Fruit fly (Drosophila melanogaster) whole organism, embryonic: ENCODE results near the gene nmdyn-D6.
A peak's percentile ranks its signal among the peaks of the same experiment; 100 is the strongest.

Source experiments
- CG12104 ChIP-seq: fragments of 200-800 bp; sonication (Bioruptor generic); optimal IDR thresholded peaks from 3 replicates; lab custom pipeline; 2016; ENCODE audit warnings: missing biosample characterization, missing genetic modification characterization
- CG12942 ChIP-seq: fragments of 200-800 bp; sonication (Bioruptor generic); optimal IDR thresholded peaks from 3 replicates; lab custom pipeline; 2016; ENCODE audit warnings: missing biosample characterization, missing genetic modification characterization
- CG13624 ChIP-seq: fragments of 200-800 bp; sonication (Bioruptor generic); optimal IDR thresholded peaks from 2 replicates; lab custom pipeline; 2016; ENCODE audit warnings: missing biosample characterization, missing genetic modification characterization
- CG13894 ChIP-seq: fragments of 200-800 bp; sonication (Bioruptor generic); optimal IDR thresholded peaks from 3 replicates; lab custom pipeline; 2018; ENCODE audit warnings: missing biosample characterization, mild to moderate bottlenecking, missing genetic modification characterization, moderate library complexity
- CG15269 ChIP-seq: fragments of 200-800 bp; sonication (Bioruptor generic); optimal IDR thresholded peaks from 2 replicates; lab custom pipeline; 2018; ENCODE audit warnings: missing biosample characterization, mild to moderate bottlenecking, missing genetic modification characterization, moderate library complexity
- CG1529 ChIP-seq: fragments of 200-800 bp; sonication (Bioruptor generic); optimal IDR thresholded peaks from 3 replicates; lab custom pipeline; 2018; ENCODE audit warnings: missing biosample characterization, missing genetic modification characterization
- CG15514 ChIP-seq: fragments of 200-800 bp; sonication (Bioruptor generic); optimal IDR thresholded peaks from 3 replicates; lab custom pipeline; 2017; ENCODE audit warnings: missing biosample characterization, missing genetic modification characterization, mild to moderate bottlenecking, moderate library complexity, missing genetic modification reagents
- CG17361 ChIP-seq: fragments of 200-800 bp; sonication (Bioruptor generic); IDR thresholded peaks from 3 replicates; pipeline ENCODE4 v1.3.6; 2022; ENCODE audit warnings: missing biosample characterization, missing genetic modification characterization
- CG17385 ChIP-seq: fragments of 200-800 bp; sonication (Bioruptor generic); optimal IDR thresholded peaks from 3 replicates; lab custom pipeline; 2018; ENCODE audit warnings: missing biosample characterization, mild to moderate bottlenecking, missing genetic modification characterization
- CG18599 ChIP-seq: fragments of 200-800 bp; sonication (Bioruptor generic); optimal IDR thresholded peaks from 3 replicates; lab custom pipeline; 2017; ENCODE audit warnings: missing biosample characterization, missing genetic modification characterization, mild to moderate bottlenecking, moderate library complexity, missing genetic modification reagents
- CG30403 ChIP-seq: fragments of 200-800 bp; sonication (Bioruptor generic); optimal IDR thresholded peaks from 3 replicates; lab custom pipeline; 2016; ENCODE audit warnings: missing biosample characterization, missing genetic modification characterization
- CG30431 ChIP-seq: fragments of 200-800 bp; sonication (Bioruptor generic); optimal IDR thresholded peaks from 2 replicates; lab custom pipeline; 2017; ENCODE audit warnings: missing biosample characterization, missing genetic modification characterization
- CG31224 ChIP-seq: fragments of 200-800 bp; sonication (Bioruptor generic); IDR thresholded peaks from 2 replicates; pipeline ENCODE4 v1.3.6; 2022; ENCODE audit warnings: missing biosample characterization, missing genetic modification characterization
- CG31441 ChIP-seq: fragments of 200-800 bp; sonication (Bioruptor generic); IDR thresholded peaks from 2 replicates; pipeline ENCODE4 v1.3.6; 2022; ENCODE audit warnings: missing biosample characterization, missing genetic modification characterization
- CG3838 ChIP-seq: fragments of 200-800 bp; sonication (Bioruptor generic); optimal IDR thresholded peaks from 3 replicates; lab custom pipeline; 2016; ENCODE audit warnings: missing biosample characterization, missing genetic modification characterization
- CG4328 ChIP-seq: fragments of 200-800 bp; sonication (Bioruptor generic); optimal IDR thresholded peaks from 3 replicates; lab custom pipeline; 2017; ENCODE audit warnings: missing biosample characterization, missing genetic modification reagents, missing genetic modification characterization
- CG4360 ChIP-seq: fragments of 200-800 bp; sonication (Bioruptor generic); IDR thresholded peaks from 2 replicates; pipeline ENCODE4 v1.3.6; 2022; ENCODE audit warnings: missing biosample characterization, missing genetic modification characterization
- CG4617 ChIP-seq: fragments of 200-800 bp; sonication (Bioruptor generic); optimal IDR thresholded peaks from 3 replicates; lab custom pipeline; 2016; ENCODE audit warnings: missing biosample characterization, missing genetic modification characterization, borderline replicate concordance
- CG7372 ChIP-seq: fragments of 200-800 bp; sonication (Bioruptor generic); IDR thresholded peaks from 2 replicates; pipeline ENCODE4 v1.3.6; 2022; ENCODE audit warnings: missing biosample characterization, missing genetic modification characterization
- CG8765 ChIP-seq: fragments of 200-800 bp; sonication (Bioruptor generic); IDR thresholded peaks from 2 replicates; pipeline ENCODE4 v1.3.6; 2022; ENCODE audit warnings: missing biosample characterization, missing genetic modification characterization
- CG8924 ChIP-seq: fragments of 200-800 bp; optimal IDR thresholded peaks from 3 replicates; lab custom pipeline; 2019; ENCODE audit warnings: missing biosample characterization, mild to moderate bottlenecking, missing genetic modification characterization, moderate library complexity
- CG9609 ChIP-seq: fragments of 200-800 bp; sonication (Bioruptor generic); optimal IDR thresholded peaks from 3 replicates; lab custom pipeline; 2016; ENCODE audit warnings: missing biosample characterization, missing genetic modification characterization
- CHES-1-like ChIP-seq: fragments of 200-800 bp; sonication (Bioruptor generic); optimal IDR thresholded peaks from 2 replicates; lab custom pipeline; 2016; ENCODE audit warnings: missing biosample characterization, missing genetic modification characterization
- Deaf1 ChIP-seq: fragments of 200-800 bp; optimal IDR thresholded peaks from 3 replicates; lab custom pipeline; 2019; ENCODE audit warnings: missing biosample characterization, mild to moderate bottlenecking, missing genetic modification characterization, moderate library complexity
- Dfd ChIP-seq, 2 experiments: fragments of >200 bp; optimal IDR thresholded peaks; 2 replicates each; lab custom pipeline; 2017; ENCODE audit warnings: missing biosample characterization in 2 of 2, missing genetic modification characterization in 2 of 2
- Dref ChIP-seq: fragments of 200-800 bp; sonication (Bioruptor generic); IDR thresholded peaks from 2 replicates; pipeline ENCODE4 v1.3.6; 2022; ENCODE audit warnings: missing biosample characterization, missing genetic modification characterization
- Ets65A ChIP-seq: fragments of 200-800 bp; sonication (Bioruptor generic); peaks from one replicate; lab custom pipeline; 2016; ENCODE audit warnings: missing biosample characterization, missing genetic modification characterization
- Gug ChIP-seq: fragments of 200-800 bp; sonication (Bioruptor generic); IDR thresholded peaks from 4 replicates; pipeline ENCODE4 v1.3.6; 2022; ENCODE audit warnings: missing biosample characterization, missing genetic modification characterization
- Hmx ChIP-seq: fragments of 200-800 bp; sonication (Bioruptor generic); optimal IDR thresholded peaks from 2 replicates; lab custom pipeline; 2016; ENCODE audit warnings: missing biosample characterization, missing genetic modification characterization
- Hr51 ChIP-seq, 2 experiments: fragments of 200-800 bp; sonication (Bioruptor generic); optimal IDR thresholded peaks; 2 replicates in 1 of 2; 3 replicates in 1 of 2; lab custom pipeline; 2016 to 2018; ENCODE audit warnings: missing biosample characterization in 2 of 2, missing genetic modification characterization in 2 of 2, mild to moderate bottlenecking in 1 of 2, moderate library complexity in 1 of 2
- Lpt ChIP-seq: fragments of >200 bp; optimal IDR thresholded peaks from 2 replicates; lab custom pipeline; 2018; ENCODE audit warnings: missing biosample characterization, missing genetic modification characterization
- Mrtf ChIP-seq: fragments of 200-800 bp; sonication (Bioruptor generic); IDR thresholded peaks from 3 replicates; pipeline ENCODE4 v1.3.6; 2022; ENCODE audit warnings: missing biosample characterization, missing genetic modification characterization
- Oaz ChIP-seq: fragments of 200-800 bp; sonication (Bioruptor generic); IDR thresholded peaks from 2 replicates; pipeline ENCODE4 v1.3.6; 2022; ENCODE audit warnings: missing biosample characterization, missing genetic modification characterization
- Ptx1 ChIP-seq: fragments of 200-800 bp; sonication (Bioruptor generic); IDR thresholded peaks from 2 replicates; pipeline ENCODE4 v1.3.6; 2022; ENCODE audit warnings: missing biosample characterization, missing genetic modification characterization
- Xbp1 ChIP-seq: fragments of 200-800 bp; sonication (Bioruptor generic); optimal IDR thresholded peaks from 3 replicates; lab custom pipeline; 2016; ENCODE audit warnings: missing biosample characterization, mild to moderate bottlenecking, missing genetic modification characterization
- ab ChIP-seq: fragments of 200-800 bp; sonication (Bioruptor generic); optimal IDR thresholded peaks from 2 replicates; lab custom pipeline; 2016; ENCODE audit warnings: missing biosample characterization, missing genetic modification characterization
- cas ChIP-seq: fragments of 200-800 bp; sonication (Bioruptor generic); IDR thresholded peaks from 2 replicates; pipeline ENCODE4 v1.3.6; 2022; ENCODE audit warnings: missing biosample characterization, missing genetic modification characterization
- cg ChIP-seq: fragments of 200-800 bp; sonication (Bioruptor generic); optimal IDR thresholded peaks from 3 replicates; lab custom pipeline; 2019; ENCODE audit warnings: missing biosample characterization, mild to moderate bottlenecking, missing genetic modification characterization, moderate library complexity
- chif ChIP-seq, 2 experiments: fragments of 200-800 bp; sonication (Bioruptor generic); optimal IDR thresholded peaks; 3 replicates each; lab custom pipeline; 2016; ENCODE audit warnings: missing biosample characterization in 2 of 2, missing genetic modification characterization in 2 of 2
- dm ChIP-seq: fragments of 200-800 bp; sonication (Bioruptor generic); optimal IDR thresholded peaks from 3 replicates; lab custom pipeline; 2016; ENCODE audit warnings: missing biosample characterization, missing genetic modification characterization
- ewg ChIP-seq: fragments of 200-800 bp; sonication (Bioruptor generic); optimal IDR thresholded peaks from 3 replicates; lab custom pipeline; 2017; ENCODE audit warnings: mild to moderate bottlenecking, missing biosample characterization, missing genetic modification reagents, missing genetic modification characterization
- gce ChIP-seq: fragments of 200-800 bp; sonication (Bioruptor generic); IDR thresholded peaks from 3 replicates; pipeline ENCODE4 v1.3.6; 2022; ENCODE audit warnings: missing biosample characterization, missing genetic modification characterization
- grn ChIP-seq: fragments of 200-800 bp; sonication (Bioruptor generic); optimal IDR thresholded peaks from 3 replicates; lab custom pipeline; 2017; ENCODE audit warnings: missing biosample characterization, missing genetic modification characterization
- lov ChIP-seq, 2 experiments: fragments of 200-800 bp in 1 of 2; fragments of >200 bp in 1 of 2; sonication (Bioruptor generic) in 1 of 2; IDR thresholded peaks in 1 of 2; optimal IDR thresholded peaks in 1 of 2; 2 replicates in 1 of 2; 3 replicates in 1 of 2; pipeline versions ENCODE4 v1.3.6 to Lab custom; 2017 to 2022; ENCODE audit warnings: missing biosample characterization in 1 of 2, missing genetic modification characterization in 1 of 2
- nerfin-1 ChIP-seq: fragments of 200-800 bp; sonication (Bioruptor generic); optimal IDR thresholded peaks from 3 replicates; lab custom pipeline; 2019; ENCODE audit warnings: missing biosample characterization, mild to moderate bottlenecking, missing genetic modification characterization, moderate library complexity
- nmo ChIP-seq: fragments of 200-800 bp; sonication (Bioruptor generic); optimal IDR thresholded peaks from 2 replicates; lab custom pipeline; 2018; ENCODE audit warnings: missing biosample characterization, mild to moderate bottlenecking, missing genetic modification characterization, moderate library complexity
- psq ChIP-seq: fragments of 200-800 bp; sonication (Bioruptor generic); optimal IDR thresholded peaks from 2 replicates; lab custom pipeline; 2017; ENCODE audit warnings: missing biosample characterization, missing genetic modification characterization
- slbo ChIP-seq: fragments of 200-800 bp; sonication (Bioruptor generic); IDR thresholded peaks from 2 replicates; pipeline ENCODE4 v1.3.6; 2022; ENCODE audit warnings: missing biosample characterization, missing genetic modification characterization
- sob ChIP-seq: fragments of 200-800 bp; sonication (Bioruptor generic); IDR thresholded peaks from 2 replicates; pipeline ENCODE4 v1.3.6; 2022; ENCODE audit warnings: missing biosample characterization, missing genetic modification characterization
- vfl ChIP-seq: fragments of 200-800 bp; sonication (Bioruptor generic); optimal IDR thresholded peaks from 2 replicates; lab custom pipeline; 2016; ENCODE audit warnings: missing biosample characterization, missing genetic modification characterization

Gene nmdyn-D6

DNA sequence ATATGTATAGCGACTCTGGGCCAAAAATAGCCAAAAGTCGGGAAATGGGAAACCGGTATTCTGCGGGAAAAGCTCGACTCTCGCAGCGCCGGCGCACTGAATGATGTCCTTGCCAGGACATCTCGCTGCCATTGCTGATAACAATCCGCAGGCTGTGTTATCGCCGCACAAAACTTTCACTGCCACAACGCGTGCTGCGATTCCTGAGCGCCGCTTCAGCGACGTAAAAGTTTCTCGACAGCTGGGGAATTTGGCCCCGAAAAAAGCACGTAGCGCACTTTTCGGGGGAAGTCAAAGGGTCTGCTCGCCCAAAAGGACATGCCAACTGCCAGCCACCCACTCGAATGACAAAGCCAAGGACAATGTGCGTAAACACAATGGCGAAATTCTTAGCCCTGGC, 16.0 kb downstream of the nmdyn-D6 start (continued):
- peak; percentile 6 for TF ChIP-seq CG13894 (tag; lab: Kevin White, UChicago)
- TF ChIP-seq Deaf1, result peak; percentile 37
- TF ChIP-seq CG30403 (GFP tag; lab: Kevin White, UChicago), result no peak
- TF ChIP-seq CG9609 (GFP tag; lab: Kevin White, UChicago), result no peak
- TF ChIP-seq nmo (GFP tag; lab: Kevin White, UChicago), result no peak
- no peak for TF ChIP-seq cas (GFP tag; lab: Robert Waterston, UW)
- no peak for TF ChIP-seq Lpt (GFP tag; lab: Kevin White, UChicago)
- TF ChIP-seq psq (GFP tag; lab: Kevin White, UChicago), result no peak
- peak; percentile 17 for TF ChIP-seq grn
- no peak for TF ChIP-seq CG17361 (GFP tag; lab: Robert Waterston, UW)
- TF ChIP-seq CG31224, result peak; percentile 98
- no peak for TF ChIP-seq slbo
- no peak for TF ChIP-seq Hmx
- peak; percentile 63 for TF ChIP-seq ewg
- peak; percentile 0 for TF ChIP-seq CG15514 (GFP tag; lab: Kevin White, UChicago)
- TF ChIP-seq Oaz, result no peak
- TF ChIP-seq sob (GFP tag; lab: Robert Waterston, UW), result no peak
- 0 out of 2 replicates have a peak, but pooled peaks have one; percentile 2 for TF ChIP-seq Dref
- TF ChIP-seq Xbp1, result no peak
- TF ChIP-seq CG4360 (GFP tag; lab: Robert Waterston, UW), result no peak
- no peak for TF ChIP-seq CG18599 (GFP tag; lab: Kevin White, UChicago)
- no peak for TF ChIP-seq Hr51 (GFP tag; optimal IDR thresholded peaks at IDR 0.05; lab: Kevin White, UChicago)
- TF ChIP-seq CHES-1-like, result no peak
- TF ChIP-seq ab (GFP tag; lab: Kevin White, UChicago), result no peak
- no peak for TF ChIP-seq CG12942 (GFP tag; lab: Kevin White, UChicago)

DNA sequence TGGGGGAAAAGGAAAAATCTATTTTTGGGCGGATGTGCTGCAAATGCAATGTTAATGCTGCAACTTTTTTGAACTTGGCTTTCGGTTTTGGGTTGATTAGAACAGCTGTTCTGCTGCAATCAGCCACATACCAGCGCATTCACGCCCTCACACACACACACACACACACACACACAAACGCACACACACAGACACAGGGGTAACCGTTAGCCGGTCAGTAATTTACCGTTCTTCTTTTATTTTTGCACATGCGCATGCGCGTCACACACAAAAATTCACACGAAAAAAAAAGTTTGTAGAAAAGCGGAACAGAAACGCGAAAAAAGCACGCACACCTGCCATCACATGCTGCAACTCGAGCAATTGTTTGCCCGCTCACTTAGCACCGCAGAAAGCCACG, 18.4 kb downstream of the nmdyn-D6 start:
- TF ChIP-seq Ets65A (peak; percentile 48), Dfd (GFP tag; optimal IDR thresholded peaks at IDR 0.05; lab: Kevin White, UChicago) (peak in 1 of 2 experiments; percentile 15), Gug (GFP tag; lab: Robert Waterston, UW) (no peak), ewg (peak; percentile 68), cg (GFP tag; lab: Kevin White, UChicago) (peak; percentile 58), nerfin-1 (peak; percentile 40)

DNA sequence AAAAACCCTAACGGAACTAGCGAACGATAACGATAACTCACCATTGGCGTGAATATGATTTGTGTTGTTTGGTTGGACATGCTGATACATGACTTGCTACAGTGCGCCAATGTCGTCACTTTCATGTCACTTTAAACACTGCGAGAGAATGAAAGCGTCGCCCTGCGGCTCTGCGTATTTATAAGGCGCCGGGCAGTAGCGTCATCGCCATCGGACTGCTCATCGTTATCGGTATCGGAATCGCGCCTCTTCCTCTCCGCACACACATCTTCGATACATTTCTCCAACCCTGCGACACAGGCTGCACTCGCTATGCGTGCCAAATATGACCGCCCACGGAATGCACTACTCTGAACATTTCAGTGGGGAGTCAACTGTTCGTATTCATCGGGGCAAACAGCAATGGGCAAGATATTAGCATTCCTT, 19.0 kb downstream of the nmdyn-D6 start, which contains the start of gene sbm:
Gene sbm (minus strand): TSS at position 160 of the 426 bp plus-strand sequence.
- TF ChIP-seq dm (peak; percentile 30), CG7372 (GFP tag; lab: Robert Waterston, UW) (no peak; the same call in 1 of the 2 replicates), CG18599 (GFP tag; lab: Kevin White, UChicago) (peak; percentile 37), CG12942 (GFP tag; lab: Kevin White, UChicago) (no peak), cg (GFP tag; lab: Kevin White, UChicago) (no peak), CG3838 (GFP tag; lab: Kevin White, UChicago) (no peak), vfl (GFP tag; lab: Kevin White, UChicago) (no peak), lov (optimal IDR thresholded peaks at IDR 0.05; lab: Kevin White, UChicago) (no peak), lov (GFP tag; IDR thresholded peaks at IDR 0.05; lab: Robert Waterston, UW) (no peak), CG1529 (GFP tag; lab: Kevin White, UChicago) (no peak), Ptx1 (GFP tag; lab: Robert Waterston, UW) (peak; percentile 60), CG30431 (peak; percentile 34), CG8924 (tag; lab: Kevin White, UChicago) (no peak), CG8765 (GFP tag; lab: Robert Waterston, UW) (no peak), CG4328 (GFP tag; lab: Kevin White, UChicago) (peak; percentile 7), CG13624 (peak; percentile 44), CG15269 (tag; lab: Kevin White, UChicago) (peak; percentile 41), CG12104 (no peak), chif (GFP tag; optimal IDR thresholded peaks at IDR 0.05; lab: Kevin White, UChicago) (peak; percentile 31), Mrtf (GFP tag; lab: Robert Waterston, UW) (peak; percentile 75), CG4617 (GFP tag; lab: Kevin White, UChicago) (peak; percentile 45), CG17385 (GFP tag; lab: Kevin White, UChicago) (no peak), CG31441 (GFP tag; lab: Robert Waterston, UW) (0 out of 2 replicates have a peak, but pooled peaks have one; percentile 12), Hmx (no peak), gce (no peak), CG30403 (GFP tag; lab: Kevin White, UChicago) (peak; percentile 54)
